Fruit fly (Drosophila melanogaster) whole organism, embryonic: ENCODE measurements around the gene Tm1.

Source experiments
- ATbp ChIP-seq: fragments of 200-800 bp; sonication (Bioruptor generic); optimal IDR thresholded peaks from 2 replicates; lab custom pipeline; 2017; ENCODE audit warnings: missing biosample characterization, mild to moderate bottlenecking, missing genetic modification characterization, missing genetic modification reagents
- Blimp-1 ChIP-seq: fragments of 200-800 bp; sonication (Bioruptor generic); optimal IDR thresholded peaks from 3 replicates; lab custom pipeline; 2018; ENCODE audit warnings: missing biosample characterization, missing genetic modification characterization, mild to moderate bottlenecking, moderate library complexity, missing genetic modification reagents
- Bteb2 ChIP-seq: fragments of 200-800 bp; sonication (Bioruptor generic); optimal IDR thresholded peaks from 2 replicates; lab custom pipeline; 2016; ENCODE audit warnings: missing biosample characterization, missing genetic modification characterization
- CG10274 ChIP-seq: fragments of 200-800 bp; sonication (Bioruptor generic); optimal IDR thresholded peaks from 3 replicates; lab custom pipeline; 2017; ENCODE audit warnings: missing biosample characterization, mild to moderate bottlenecking, missing genetic modification characterization
- CG13624 ChIP-seq: fragments of 200-800 bp; sonication (Bioruptor generic); optimal IDR thresholded peaks from 2 replicates; lab custom pipeline; 2016; ENCODE audit warnings: missing biosample characterization, missing genetic modification characterization
- CG14710 ChIP-seq: fragments of 200-800 bp; sonication (Bioruptor generic); optimal IDR thresholded peaks from 3 replicates; lab custom pipeline; 2019; ENCODE audit warnings: missing biosample characterization, mild to moderate bottlenecking, missing genetic modification characterization, moderate library complexity
- CG1602 ChIP-seq: fragments of 200-800 bp; sonication (Bioruptor generic); optimal IDR thresholded peaks from 3 replicates; lab custom pipeline; 2016; ENCODE audit warnings: missing biosample characterization, missing genetic modification characterization
- CG18599 ChIP-seq: fragments of 200-800 bp; sonication (Bioruptor generic); optimal IDR thresholded peaks from 3 replicates; lab custom pipeline; 2017; ENCODE audit warnings: missing biosample characterization, missing genetic modification characterization, mild to moderate bottlenecking, moderate library complexity, missing genetic modification reagents
- CG2120 ChIP-seq: fragments of 200-800 bp; sonication (Bioruptor generic); optimal IDR thresholded peaks from 3 replicates; lab custom pipeline; 2016; ENCODE audit warnings: missing biosample characterization, missing genetic modification characterization
- CG31224 ChIP-seq: fragments of 200-800 bp; sonication (Bioruptor generic); IDR thresholded peaks from 2 replicates; pipeline ENCODE4 v1.3.6; 2022; ENCODE audit warnings: missing biosample characterization, missing genetic modification characterization
- CG31365 ChIP-seq: fragments of 200-800 bp; sonication (Bioruptor generic); optimal IDR thresholded peaks from 2 replicates; lab custom pipeline; 2018; ENCODE audit warnings: missing biosample characterization, mild to moderate bottlenecking, missing genetic modification characterization
- CG3163 ChIP-seq: fragments of 200-800 bp; sonication (Bioruptor generic); optimal IDR thresholded peaks from 3 replicates; lab custom pipeline; 2016; ENCODE audit warnings: missing biosample characterization, missing genetic modification characterization
- CG34422 ChIP-seq: fragments of 200-800 bp; sonication (Bioruptor generic); IDR thresholded peaks from 3 replicates; pipeline ENCODE4 v1.3.6; 2022; ENCODE audit warnings: missing biosample characterization, missing genetic modification characterization
- CG5180 ChIP-seq: fragments of 200-800 bp; sonication (Bioruptor generic); optimal IDR thresholded peaks from 3 replicates; lab custom pipeline; 2017; ENCODE audit warnings: missing biosample characterization, missing genetic modification characterization, mild to moderate bottlenecking, moderate library complexity, missing genetic modification reagents
- CG5245 ChIP-seq: fragments of 200-800 bp; sonication (Bioruptor generic); optimal IDR thresholded peaks from 3 replicates; lab custom pipeline; 2016; ENCODE audit warnings: missing biosample characterization, missing genetic modification characterization
- CG5953 ChIP-seq: fragments of 200-800 bp; sonication (Bioruptor generic); IDR thresholded peaks from 2 replicates; pipeline ENCODE4 v1.3.6; 2022; ENCODE audit warnings: missing biosample characterization, missing genetic modification characterization
- CG6175 ChIP-seq: fragments of 200-800 bp; sonication (Bioruptor generic); IDR thresholded peaks from 3 replicates; pipeline ENCODE4 v1.3.6; 2022; ENCODE audit warnings: missing biosample characterization, missing genetic modification characterization
- CG7372 ChIP-seq: fragments of 200-800 bp; sonication (Bioruptor generic); IDR thresholded peaks from 2 replicates; pipeline ENCODE4 v1.3.6; 2022; ENCODE audit warnings: missing biosample characterization, missing genetic modification characterization
- CG7745 ChIP-seq: fragments of 200-800 bp; sonication (Bioruptor generic); optimal IDR thresholded peaks from 2 replicates; lab custom pipeline; 2018; ENCODE audit warnings: missing biosample characterization, mild to moderate bottlenecking, missing genetic modification characterization, moderate library complexity
- CG7839 ChIP-seq: fragments of 200-800 bp; sonication (Bioruptor generic); optimal IDR thresholded peaks from 3 replicates; lab custom pipeline; 2018; ENCODE audit warnings: missing biosample characterization, mild to moderate bottlenecking, missing genetic modification characterization, moderate library complexity
- CG9932 ChIP-seq: fragments of 200-800 bp; sonication (Bioruptor generic); IDR thresholded peaks from 2 replicates; pipeline ENCODE4 v1.3.6; 2022; ENCODE audit warnings: missing biosample characterization, missing genetic modification characterization
- CkIIα-i1 ChIP-seq: fragments of 200-800 bp; sonication (Bioruptor generic); IDR thresholded peaks from 2 replicates; pipeline ENCODE4 v1.3.6; 2022; ENCODE audit warnings: missing biosample characterization, missing genetic modification characterization
- Doc3 ChIP-seq: fragments of 200-800 bp; sonication (Bioruptor generic); IDR thresholded peaks from 3 replicates; pipeline ENCODE4 v1.3.6; 2022; ENCODE audit warnings: missing biosample characterization, missing genetic modification characterization; ENCODE audit not compliant: partially characterized antibody
- Hand ChIP-seq: fragments of 200-800 bp; sonication (Bioruptor generic); optimal IDR thresholded peaks from 2 replicates; lab custom pipeline; 2017; ENCODE audit warnings: mild to moderate bottlenecking, missing biosample characterization, missing genetic modification reagents, missing genetic modification characterization
- Hr51 ChIP-seq, 2 experiments: fragments of 200-800 bp; sonication (Bioruptor generic); optimal IDR thresholded peaks; 2 replicates in 1 of 2; 3 replicates in 1 of 2; lab custom pipeline; 2016 to 2018; ENCODE audit warnings: missing biosample characterization in 2 of 2, missing genetic modification characterization in 2 of 2, mild to moderate bottlenecking in 1 of 2, moderate library complexity in 1 of 2
- Mrtf ChIP-seq: fragments of 200-800 bp; sonication (Bioruptor generic); IDR thresholded peaks from 3 replicates; pipeline ENCODE4 v1.3.6; 2022; ENCODE audit warnings: missing biosample characterization, missing genetic modification characterization
- NFAT ChIP-seq: fragments of 200-800 bp; sonication (Bioruptor generic); IDR thresholded peaks from 2 replicates; pipeline ENCODE4 v1.3.6; 2022; ENCODE audit warnings: missing biosample characterization, missing genetic modification characterization
- Rfx ChIP-seq: fragments of 200-800 bp; sonication (Bioruptor generic); IDR thresholded peaks from 2 replicates; pipeline ENCODE4 v1.3.6; 2022; ENCODE audit warnings: missing biosample characterization, missing genetic modification characterization
- bbx ChIP-seq: fragments of 200-800 bp; sonication (Bioruptor generic); IDR thresholded peaks from 2 replicates; pipeline ENCODE4 v1.3.6; 2022; ENCODE audit warnings: missing biosample characterization, missing genetic modification characterization; ENCODE audit not compliant: partially characterized antibody
- cas ChIP-seq: fragments of 200-800 bp; sonication (Bioruptor generic); IDR thresholded peaks from 2 replicates; pipeline ENCODE4 v1.3.6; 2022; ENCODE audit warnings: missing biosample characterization, missing genetic modification characterization
- cg ChIP-seq: fragments of 200-800 bp; sonication (Bioruptor generic); optimal IDR thresholded peaks from 3 replicates; lab custom pipeline; 2019; ENCODE audit warnings: missing biosample characterization, mild to moderate bottlenecking, missing genetic modification characterization, moderate library complexity
- ci ChIP-seq: fragments of 200-800 bp; sonication (Bioruptor generic); IDR thresholded peaks from 3 replicates; pipeline ENCODE4 v1.3.6; 2022; ENCODE audit warnings: missing biosample characterization, missing genetic modification characterization
- crol ChIP-seq: fragments of 200-800 bp; sonication (Bioruptor generic); IDR thresholded peaks from 2 replicates; pipeline ENCODE4 v1.3.6; 2022; ENCODE audit warnings: missing biosample characterization, missing genetic modification characterization
- danr ChIP-seq: fragments of 200-800 bp; sonication (Bioruptor generic); IDR thresholded peaks from 2 replicates; pipeline ENCODE4 v1.3.6; 2022; ENCODE audit warnings: missing biosample characterization, missing genetic modification characterization
- dati ChIP-seq: fragments of 200-800 bp; sonication (Bioruptor generic); IDR thresholded peaks from 2 replicates; pipeline ENCODE4 v1.3.6; 2022; ENCODE audit warnings: missing biosample characterization, missing genetic modification characterization
- dmrt99B ChIP-seq: fragments of 200-800 bp; sonication (Bioruptor generic); optimal IDR thresholded peaks from 2 replicates; lab custom pipeline; 2018; ENCODE audit warnings: missing biosample characterization, mild to moderate bottlenecking, missing genetic modification characterization, moderate library complexity
- ems ChIP-seq: fragments of 200-800 bp; sonication (Bioruptor generic); optimal IDR thresholded peaks from 3 replicates; lab custom pipeline; 2016; ENCODE audit warnings: missing biosample characterization, missing genetic modification characterization
- eyg ChIP-seq: fragments of 200-800 bp; sonication (Bioruptor generic); optimal IDR thresholded peaks from 3 replicates; lab custom pipeline; 2016; ENCODE audit warnings: missing biosample characterization, missing genetic modification characterization
- gem ChIP-seq: fragments of 200-800 bp; sonication (Bioruptor generic); optimal IDR thresholded peaks from 2 replicates; lab custom pipeline; 2019; ENCODE audit warnings: missing biosample characterization, mild to moderate bottlenecking, missing genetic modification characterization, moderate library complexity
- grn ChIP-seq: fragments of 200-800 bp; sonication (Bioruptor generic); optimal IDR thresholded peaks from 3 replicates; lab custom pipeline; 2017; ENCODE audit warnings: missing biosample characterization, missing genetic modification characterization
- hkb ChIP-seq, 2 experiments: fragments of 200-800 bp in 1 of 2; fragments of >200 bp in 1 of 2; sonication (Bioruptor generic) in 1 of 2; IDR thresholded peaks in 1 of 2; optimal IDR thresholded peaks in 1 of 2; 2 replicates each; pipeline versions ENCODE4 v1.3.6 to Lab custom; 2017 to 2022; ENCODE audit warnings: missing biosample characterization in 1 of 2, missing genetic modification characterization in 1 of 2
- ind ChIP-seq: fragments of 200-800 bp; sonication (Bioruptor generic); optimal IDR thresholded peaks from 3 replicates; lab custom pipeline; 2016; ENCODE audit warnings: missing biosample characterization, missing genetic modification characterization
- maf-S ChIP-seq: fragments of 200-800 bp; sonication (Bioruptor generic); optimal IDR thresholded peaks from 2 replicates; lab custom pipeline; 2016; ENCODE audit warnings: missing biosample characterization, missing genetic modification characterization
- sim ChIP-seq: fragments of 200-800 bp; sonication (Bioruptor generic); IDR thresholded peaks from 2 replicates; pipeline ENCODE4 v1.3.6; 2022; ENCODE audit warnings: missing biosample characterization, missing genetic modification characterization
- stc ChIP-seq: fragments of 200-800 bp; sonication (Bioruptor generic); IDR thresholded peaks from 2 replicates; pipeline ENCODE4 v1.3.6; 2022; ENCODE audit warnings: missing biosample characterization, missing genetic modification characterization
- unc-4 ChIP-seq: fragments of 200-800 bp; sonication (Bioruptor generic); IDR thresholded peaks from 2 replicates; pipeline ENCODE4 v1.3.6; 2022; ENCODE audit warnings: missing biosample characterization, missing genetic modification characterization; ENCODE audit not compliant: partially characterized antibody
- vfl ChIP-seq: fragments of 200-800 bp; sonication (Bioruptor generic); optimal IDR thresholded peaks from 2 replicates; lab custom pipeline; 2016; ENCODE audit warnings: missing biosample characterization, missing genetic modification characterization

Tm1 gene

DNA sequence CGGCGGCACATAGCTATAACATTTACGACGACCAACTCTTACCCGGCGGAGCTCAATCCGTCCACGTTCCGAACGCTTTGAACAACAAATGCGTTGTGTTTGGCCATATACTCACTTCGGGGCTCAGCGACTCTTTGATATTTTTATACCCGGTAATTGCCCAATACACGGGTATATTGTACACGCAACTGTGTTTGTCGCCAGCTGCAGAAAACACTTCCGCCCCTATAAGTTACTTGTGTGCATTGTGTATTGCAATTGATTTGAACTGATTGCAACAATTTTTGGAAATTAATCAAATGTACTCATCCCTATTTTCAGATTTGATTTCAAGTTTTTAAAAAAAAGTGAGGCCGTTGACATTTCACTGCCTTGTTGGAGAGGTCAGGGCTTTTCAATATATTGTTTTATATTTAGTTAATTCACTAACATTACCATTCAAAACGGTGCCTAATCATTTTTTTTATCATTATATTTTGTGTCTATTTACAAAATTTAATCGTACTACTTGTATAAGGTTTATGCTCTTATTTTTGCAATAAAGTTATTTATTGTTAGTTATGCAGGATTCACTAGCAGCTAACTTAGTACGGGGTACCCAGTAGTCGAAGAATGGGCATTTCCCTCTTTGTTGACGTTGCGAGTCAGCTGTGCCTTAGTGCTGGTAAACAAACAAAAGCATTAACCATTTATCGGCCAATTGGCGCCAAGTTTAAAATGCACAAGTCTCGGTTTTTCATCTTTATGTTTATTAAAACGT is 65.1 kb downstream of the Tm1 start, which contains the start of gene Nagk (continued):
- peak; percentile 67 for TF ChIP-seq dmrt99B (tag; lab: Kevin White, UChicago)
- peak; percentile 69 for TF ChIP-seq CG7839
- peak; percentile 28 for TF ChIP-seq Blimp-1 (GFP tag; lab: Kevin White, UChicago)
- no peak for TF ChIP-seq hkb (optimal IDR thresholded peaks at IDR 0.05; lab: Kevin White, UChicago)
- peak; percentile 49; the same call in 1 of the 2 replicates for TF ChIP-seq hkb (GFP tag; IDR thresholded peaks at IDR 0.05; lab: Robert Waterston, UW)
- peak; percentile 12 for TF ChIP-seq Hand (GFP tag; lab: Kevin White, UChicago)
- no peak for TF ChIP-seq CG7745 (tag; lab: Kevin White, UChicago)
- TF ChIP-seq CG5180 (GFP tag; lab: Kevin White, UChicago) = peak; percentile 18
- no peak for TF ChIP-seq Doc3 (GFP tag; lab: Robert Waterston, UW)
- peak; percentile 32 for TF ChIP-seq CG9932 (GFP tag; lab: Robert Waterston, UW)
- no peak; the same call in 1 of the 2 replicates for TF ChIP-seq CG31224 (GFP tag; lab: Robert Waterston, UW)
- no peak for TF ChIP-seq crol (GFP tag; lab: Robert Waterston, UW)
- no peak for TF ChIP-seq ATbp (GFP tag; lab: Kevin White, UChicago)
- peak; percentile 59 for TF ChIP-seq ind (GFP tag; lab: Kevin White, UChicago)
- TF ChIP-seq danr (GFP tag; lab: Robert Waterston, UW) = no peak
- TF ChIP-seq unc-4 (GFP tag; lab: Robert Waterston, UW) = no peak
- TF ChIP-seq CG31365 (tag; lab: Kevin White, UChicago) = no peak
- TF ChIP-seq CG3163 = no peak
- TF ChIP-seq NFAT = peak; percentile 58
- TF ChIP-seq maf-S (GFP tag; lab: Kevin White, UChicago) = peak; percentile 30
- no peak for TF ChIP-seq eyg (GFP tag; lab: Kevin White, UChicago)

DNA sequence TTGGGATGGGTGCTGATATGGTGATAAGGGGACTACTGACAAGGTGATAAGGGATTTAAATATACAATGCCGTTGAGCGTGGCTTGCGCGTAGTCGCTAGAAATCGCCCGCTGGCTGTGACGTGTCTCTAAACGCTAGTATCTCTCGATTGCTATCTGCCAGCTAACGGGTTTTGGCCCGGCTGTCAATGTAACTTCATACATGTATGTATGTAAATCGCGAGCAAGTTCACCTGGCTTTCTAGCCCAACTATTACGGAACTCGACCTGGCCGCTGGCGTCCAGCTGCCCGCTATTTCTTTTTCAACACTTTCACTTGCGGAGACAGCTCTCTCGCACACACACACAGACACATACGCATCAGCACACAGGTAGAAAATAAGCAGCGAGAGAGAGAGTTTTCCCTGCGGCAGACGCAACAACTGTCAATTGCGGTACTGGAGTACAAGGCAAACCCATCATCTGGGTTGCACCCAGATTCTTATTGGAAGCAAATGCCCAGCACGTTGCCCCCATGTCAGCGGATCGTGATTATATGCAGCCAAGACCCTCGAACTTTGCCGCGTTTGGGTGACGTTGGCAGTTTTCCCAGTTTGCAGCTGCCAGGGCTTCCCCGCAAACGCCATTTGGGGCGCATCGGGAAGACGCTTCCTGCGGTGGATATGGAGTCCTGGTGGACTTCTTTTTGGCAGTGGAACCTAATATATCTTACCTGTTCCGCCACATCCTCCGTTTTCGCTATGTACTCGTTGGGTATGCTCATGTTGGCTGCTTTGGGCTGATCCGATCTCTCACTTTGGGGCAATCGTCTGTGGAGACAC is 67.4 kb downstream of the Tm1 start:
- TF ChIP-seq CG14710 (tag; lab: Kevin White, UChicago) = no peak
- no peak for TF ChIP-seq CG6175 (GFP tag; lab: Robert Waterston, UW)
- TF ChIP-seq sim = 0 out of 2 replicates have a peak, but pooled peaks have one; percentile 7
- TF ChIP-seq gem (tag; lab: Kevin White, UChicago) = no peak
- TF ChIP-seq Rfx (GFP tag; lab: Robert Waterston, UW) = no peak
- no peak for TF ChIP-seq vfl (GFP tag; lab: Kevin White, UChicago)
- no peak for TF ChIP-seq dati
- TF ChIP-seq ci (GFP tag; lab: Robert Waterston, UW) = no peak
- no peak for TF ChIP-seq CG2120 (GFP tag; lab: Kevin White, UChicago)
- TF ChIP-seq Mrtf (GFP tag; lab: Robert Waterston, UW) = no peak
- TF ChIP-seq cg = peak; percentile 76
- TF ChIP-seq bbx (GFP tag; lab: Robert Waterston, UW) = no peak
- no peak for TF ChIP-seq CG5245 (GFP tag; lab: Kevin White, UChicago)
- no peak for TF ChIP-seq Hr51 (GFP tag; optimal IDR thresholded peaks at IDR 0.05; lab: Kevin White, UChicago)
- no peak for TF ChIP-seq Bteb2 (GFP tag; lab: Kevin White, UChicago)
- TF ChIP-seq stc (GFP tag; lab: Robert Waterston, UW) = no peak
- no peak for TF ChIP-seq CG13624 (GFP tag; lab: Kevin White, UChicago)
- no peak for TF ChIP-seq CG7372 (GFP tag; lab: Robert Waterston, UW)
- TF ChIP-seq grn = peak; percentile 80
- no peak for TF ChIP-seq ems
- no peak for TF ChIP-seq CkIIα-i1
- TF ChIP-seq CG18599 (GFP tag; lab: Kevin White, UChicago) = no peak
- TF ChIP-seq CG5953 (GFP tag; lab: Robert Waterston, UW) = no peak
- no peak for TF ChIP-seq CG34422 (GFP tag; lab: Robert Waterston, UW)
- TF ChIP-seq CG1602 (GFP tag; lab: Kevin White, UChicago) = no peak
- TF ChIP-seq cas (GFP tag; lab: Robert Waterston, UW) = no peak
- TF ChIP-seq CG10274 (GFP tag; lab: Kevin White, UChicago) = no peak
